Worm (Caenorhabditis elegans): ENCODE data around the gene Y110A2AL.3.

DNA sequence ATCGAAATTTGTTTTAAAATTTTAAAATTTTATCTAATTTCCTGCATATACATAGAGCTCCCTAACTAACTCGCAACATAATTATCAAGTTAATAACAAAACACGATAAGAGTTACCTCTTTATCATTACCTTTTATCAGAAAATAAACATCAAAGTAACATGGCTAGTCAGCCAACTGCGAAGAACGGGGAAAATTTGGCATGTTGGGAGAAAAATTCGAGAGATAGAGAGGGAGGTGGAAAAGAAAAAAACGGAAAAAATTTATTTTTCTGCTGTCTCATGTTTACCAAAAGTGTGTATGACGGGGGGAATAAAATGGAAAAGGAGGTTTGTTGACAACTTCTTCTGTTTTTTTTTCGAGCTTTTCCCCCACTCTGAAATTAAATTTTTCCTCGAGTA lies 32.8 kb upstream of the Y110A2AL.3 start:
- TF ChIP-seq ztf-29 (GFP tag; IDR thresholded peaks at IDR 0.05), result no peak
- TF ChIP-seq klf-2 (GFP tag; conservative IDR thresholded peaks at IDR 0.05), result no peak
- no peak for TF ChIP-seq flt-1 (GFP tag; IDR thresholded peaks at IDR 0.05)
- no peak for TF ChIP-seq T22C8.4 (GFP tag; IDR thresholded peaks at IDR 0.05)

All from whole organism, midembryonic.